Fruit fly (Drosophila melanogaster): Measurements from ENCODE around the gene CG6356.

dm6 chr3R:24289768-24290349 lies 6.1 kb downstream of the CG6356 start, which contains the start of the genes CG34290 and Uck:
- TF ChIP-seq salr (GFP tag; optimal IDR thresholded peaks at IDR 0.05) (peak in 1 of 2 experiments; percentile 74), Gug (GFP tag; IDR thresholded peaks at IDR 0.05) (no peak), lz (GFP tag; optimal IDR thresholded peaks at IDR 0.05) (peak; percentile 66), OdsH (GFP tag; optimal IDR thresholded peaks at IDR 0.05) (peak; percentile 53), CG6276 (GFP tag; optimal IDR thresholded peaks at IDR 0.05) (no peak)
